Fruit fly (Drosophila melanogaster) whole organism, larva: ENCODE data around the gene mof.
A peak's percentile ranks its signal among the peaks of the same experiment; 100 is the strongest.

Experiments
- noc ChIP-seq: fragments of 200-800 bp; sonication (Bioruptor generic); optimal IDR thresholded peaks from 3 replicates; lab custom pipeline; 2019; ENCODE audit warnings: missing biosample characterization, mild to moderate bottlenecking, missing genetic modification characterization, moderate library complexity

mof gene

DNA sequence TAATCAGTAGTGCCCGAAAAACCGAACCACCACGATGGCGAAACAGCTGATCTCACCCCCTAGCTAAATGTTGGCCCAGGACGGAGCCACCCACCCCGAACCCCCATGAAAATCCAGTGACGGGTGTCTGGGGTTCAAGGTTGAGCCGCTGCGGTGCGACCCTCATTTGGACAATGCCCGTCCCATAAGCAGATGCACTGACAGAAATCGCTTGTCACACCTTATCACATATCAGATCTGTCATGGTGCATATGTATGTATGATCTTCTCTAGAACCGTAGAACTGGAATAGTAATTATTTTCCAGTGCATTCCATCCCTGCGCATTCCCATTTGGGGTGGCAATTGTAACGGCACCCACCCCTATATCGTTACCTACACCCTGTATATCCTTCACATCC is 12.3 kb upstream of the mof start:
- no peak for TF ChIP-seq noc (tag; lab: Kevin White, UChicago)

DNA sequence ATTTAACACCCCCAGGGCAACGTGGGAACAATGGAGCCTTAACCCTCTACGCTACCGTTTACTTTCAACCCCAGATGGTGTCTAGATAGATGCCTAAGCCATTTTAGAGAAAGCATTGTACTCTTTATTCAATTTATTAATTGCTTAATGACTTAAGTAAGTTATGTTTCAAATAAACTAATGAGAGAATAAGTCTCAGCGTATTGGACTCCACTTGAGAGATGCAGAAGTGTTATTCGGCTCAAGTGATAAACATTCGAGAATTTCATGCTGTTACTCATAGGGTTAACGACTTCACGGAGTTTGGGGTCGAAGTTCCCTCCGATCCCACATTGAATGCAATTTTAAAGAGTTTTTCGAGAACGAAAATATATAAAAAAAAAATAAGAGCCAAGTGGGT is 11.6 kb upstream of the mof start:
- TF ChIP-seq noc (tag; lab: Kevin White, UChicago) = no peak

- TF ChIP-seq noc (tag; lab: Kevin White, UChicago) = no peak
Observed at dm6 chrX:5886764-5887555, 10.3 kb upstream of the mof start.

DNA sequence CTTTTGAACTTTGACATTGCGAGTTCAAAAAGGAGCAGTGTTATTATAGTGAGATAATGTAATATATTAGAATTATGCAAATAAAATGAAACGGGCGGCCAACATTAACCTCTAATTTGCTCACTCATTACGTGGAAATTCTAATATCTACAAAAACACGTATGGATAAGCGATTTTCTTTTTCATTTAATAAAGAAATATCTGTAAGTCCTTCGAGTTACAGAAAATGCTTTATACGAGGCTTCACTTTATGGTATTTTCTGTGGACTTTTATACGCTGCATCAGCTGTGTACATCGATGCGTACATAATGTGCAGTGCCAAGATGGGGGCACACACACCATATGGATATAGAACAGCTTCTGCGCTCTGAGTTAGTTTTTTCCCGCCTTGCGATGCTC is 9.3 kb upstream of the mof start:
- TF ChIP-seq noc (tag; lab: Kevin White, UChicago) = no peak

DNA sequence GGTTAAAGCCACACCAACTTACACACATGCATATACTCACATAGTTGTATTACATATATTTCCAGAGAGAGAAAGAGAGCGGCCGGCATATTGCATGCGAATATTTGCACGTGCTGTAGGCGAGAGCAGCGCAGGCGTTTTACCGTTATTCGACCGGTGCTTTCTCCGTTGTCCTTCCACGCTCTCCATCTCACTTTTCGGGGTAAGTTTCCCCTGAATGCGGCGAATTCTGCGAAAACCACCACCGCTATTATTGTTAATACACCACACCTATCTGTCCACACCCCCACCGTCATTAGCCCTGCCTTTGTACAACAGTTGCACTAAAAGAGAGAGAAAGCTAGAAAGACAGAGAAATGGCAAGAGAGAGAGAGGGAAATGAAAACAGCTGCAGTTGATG is 8.9 kb upstream of the mof start:
- no peak for TF ChIP-seq noc (tag; lab: Kevin White, UChicago)

DNA sequence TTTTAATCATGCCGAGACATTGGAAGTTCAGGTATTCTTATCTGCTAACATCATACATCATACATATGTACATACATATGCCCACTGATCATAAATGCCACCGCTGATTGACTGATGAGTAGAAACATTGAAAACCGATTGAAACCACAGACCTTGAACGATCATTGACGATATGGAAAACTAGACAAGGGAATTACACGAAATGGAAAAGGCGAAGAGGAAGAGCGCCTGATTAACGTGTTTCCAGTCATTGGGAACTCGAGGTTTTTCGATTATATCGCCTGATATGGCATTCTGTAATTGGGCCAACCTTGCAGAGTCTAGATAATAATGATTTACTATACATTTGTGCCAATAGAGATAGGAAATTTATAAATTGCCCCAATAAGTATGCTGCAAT is 8.2 kb upstream of the mof start:
- TF ChIP-seq noc (tag; lab: Kevin White, UChicago) = no peak

- no peak for TF ChIP-seq noc (tag; lab: Kevin White, UChicago)
Observed at dm6 chrX:5884294-5884693, 7.6 kb upstream of the mof start.

- no peak for TF ChIP-seq noc (tag; lab: Kevin White, UChicago)
Observed at dm6 chrX:5883394-5883793, 6.7 kb upstream of the mof start.

DNA sequence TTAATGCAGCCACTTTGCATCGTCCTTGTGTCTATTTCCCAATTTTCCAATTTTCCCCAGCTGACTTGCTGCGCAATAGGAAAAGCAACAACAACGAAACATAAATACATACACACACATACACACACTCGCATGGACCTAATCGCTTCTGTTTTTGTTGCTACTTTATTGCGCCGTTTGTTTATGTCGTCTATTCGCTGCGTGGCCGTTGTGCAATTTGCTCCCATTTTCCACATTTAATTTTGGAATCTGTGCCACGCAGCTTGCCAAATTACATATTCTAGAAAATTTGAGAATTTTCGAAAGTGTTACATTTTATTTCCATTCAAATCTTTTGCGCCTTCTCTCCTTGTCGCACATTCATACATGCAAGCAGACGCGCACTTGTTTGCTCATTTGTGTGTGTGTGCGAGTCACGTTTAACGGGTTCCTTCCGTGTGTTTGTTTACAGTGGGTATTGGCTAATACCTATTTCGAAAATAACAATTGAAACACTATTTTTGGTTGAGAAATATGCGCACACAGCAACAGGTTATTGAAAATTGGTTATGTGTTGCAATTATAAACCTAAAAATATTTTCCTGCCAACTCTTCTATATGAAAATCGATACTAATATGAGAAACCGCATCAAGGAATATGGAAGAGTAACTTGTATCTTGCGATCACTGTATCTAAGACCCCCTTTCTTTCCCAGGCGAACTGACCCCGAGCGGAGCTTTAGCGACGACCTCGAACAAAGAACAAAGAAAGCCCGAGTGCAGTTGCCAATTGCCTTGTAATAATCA is 3.7 kb upstream of the mof start:
- TF ChIP-seq noc (tag; lab: Kevin White, UChicago) = peak; percentile 59

DNA sequence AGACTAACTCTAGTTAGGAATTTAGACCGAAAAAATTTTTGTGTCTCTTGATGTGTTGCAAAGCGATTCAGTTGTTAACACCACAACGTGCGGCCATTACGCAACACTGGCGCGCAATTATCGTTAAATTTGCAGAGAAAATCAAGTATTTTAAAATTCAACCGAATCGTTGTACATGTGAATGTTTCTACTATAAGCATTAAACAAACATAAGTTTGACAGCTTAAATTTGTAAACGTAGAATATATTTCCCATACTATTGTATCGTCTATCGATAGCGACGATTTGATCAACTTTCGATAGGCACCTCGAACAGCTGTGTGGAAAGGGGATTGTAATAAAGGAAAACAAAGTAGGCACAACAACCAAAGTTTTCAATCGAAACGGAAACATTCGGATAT is 2.9 kb upstream of the mof start, which contains the start of the genes Usp30 and CG16721:
TSS of gene Usp30 (minus strand) at position 245 of the 401 bp plus-strand sequence.
TSS of gene CG16721 (plus strand) at position 327 of the 401 bp plus-strand sequence.
- TF ChIP-seq noc (tag; lab: Kevin White, UChicago) = peak; percentile 65

DNA sequence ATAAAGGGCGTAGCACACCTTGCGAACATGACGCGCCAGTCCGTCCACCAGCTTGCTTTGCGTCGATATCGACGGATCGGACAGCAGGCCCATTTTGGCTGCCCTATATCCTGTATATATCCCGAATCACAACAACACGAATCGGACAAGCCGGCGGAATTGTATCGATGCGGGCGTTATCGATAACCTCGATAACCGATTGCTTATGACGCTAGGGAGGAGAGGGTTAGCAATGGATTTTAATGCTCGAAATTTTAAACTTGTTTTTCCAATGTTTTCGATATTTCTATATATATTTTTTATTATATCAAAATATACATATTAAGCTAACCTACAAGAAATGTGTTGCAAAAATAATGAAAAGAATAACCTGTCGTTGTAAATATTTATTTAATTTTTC is 3.5 kb downstream of the mof start, which contains the start of gene GAA1:
TSS of gene GAA1 (minus strand) at position 194 of the 400 bp plus-strand sequence.
- no peak for TF ChIP-seq noc (tag; lab: Kevin White, UChicago)

DNA sequence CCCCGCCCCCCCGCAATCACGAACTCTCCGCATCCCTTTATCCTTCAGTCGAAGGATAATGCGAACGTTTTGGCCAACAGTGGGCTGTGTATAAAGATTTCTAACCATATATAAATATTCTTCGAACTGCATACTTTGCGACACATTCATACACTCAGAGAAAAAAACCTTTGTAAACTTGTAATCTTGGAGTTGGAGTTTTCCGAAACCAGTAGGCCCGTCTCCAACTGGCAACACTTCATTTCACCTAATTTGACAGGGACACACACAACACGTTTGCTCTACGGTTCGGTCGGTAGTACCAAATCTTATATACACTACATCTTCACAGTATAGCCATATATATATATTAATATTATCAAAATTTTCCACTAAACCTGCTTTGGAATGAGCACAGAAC is 7.9 kb downstream of the mof start, which contains the start of gene CG15764:
TSS of gene CG15764 (plus strand) at position 301 of the 400 bp plus-strand sequence.
- TF ChIP-seq noc (tag; lab: Kevin White, UChicago) = no peak

dm6 chrX:5866095-5866494 is 10.6 kb downstream of the mof start:
- no peak for TF ChIP-seq noc (tag; lab: Kevin White, UChicago)

DNA sequence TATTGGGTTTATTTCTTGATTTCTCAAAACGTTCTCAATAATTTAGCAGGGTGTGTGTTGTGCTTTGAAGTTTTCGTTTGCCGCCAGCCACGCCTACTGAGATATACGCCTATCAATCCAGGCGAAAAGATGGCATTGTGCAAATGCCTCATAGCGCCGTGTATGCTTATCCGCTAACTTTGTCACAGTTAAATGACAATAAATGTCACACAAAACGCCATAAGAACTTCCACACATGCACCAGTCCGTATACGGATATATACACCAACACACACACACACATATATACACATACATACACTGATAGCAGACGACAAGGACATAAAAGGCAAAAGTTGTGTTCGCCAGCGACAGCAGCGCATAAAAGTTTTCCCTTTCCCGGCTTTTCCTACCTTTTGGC is 11.6 kb downstream of the mof start, which contains the start of gene CG43137:
TSS of gene CG43137 (minus strand) at position 101 of the 400 bp plus-strand sequence.
- no peak for TF ChIP-seq noc (tag; lab: Kevin White, UChicago)

DNA sequence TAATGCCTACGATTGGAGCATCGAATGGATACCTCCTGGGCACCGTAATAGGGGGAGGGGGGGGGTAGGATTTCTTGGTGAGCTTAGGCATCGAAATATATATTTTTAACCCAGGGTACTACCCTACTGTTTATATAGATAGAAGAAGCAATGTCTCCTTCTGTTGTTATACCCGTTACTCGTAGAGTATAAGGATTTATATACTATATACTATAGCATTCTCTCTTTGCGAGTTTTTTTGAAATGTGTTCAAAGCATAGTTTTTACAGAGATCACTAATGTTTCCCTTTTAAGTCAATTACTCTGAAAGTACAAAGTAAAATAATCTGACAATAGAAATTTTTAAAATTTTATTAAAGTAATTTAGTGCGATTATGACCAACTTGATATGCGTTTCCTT is 23.2 kb downstream of the mof start, which contains the start of gene CG43136:
TSS of gene CG43136 (plus strand) at position 301 of the 400 bp plus-strand sequence.
- TF ChIP-seq noc (tag; lab: Kevin White, UChicago) = no peak

DNA sequence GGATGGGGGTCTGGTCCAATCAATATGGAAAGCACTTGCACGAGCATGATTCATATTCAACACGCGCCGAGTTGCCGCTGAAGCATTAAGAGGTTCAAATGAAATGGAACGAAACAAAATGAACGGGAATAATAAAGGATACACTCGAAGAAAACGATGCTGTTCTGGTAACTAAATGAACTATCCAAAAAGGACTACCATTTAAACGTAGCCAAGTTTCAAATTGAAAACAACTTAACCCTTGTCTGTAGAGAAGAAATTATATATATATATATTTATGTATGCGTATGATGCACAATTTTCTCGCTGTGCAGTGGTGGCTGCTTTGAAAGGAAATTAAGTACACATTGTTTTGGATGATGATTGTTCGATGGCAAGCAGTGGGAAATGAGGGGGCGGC is 24.0 kb downstream of the mof start:
- no peak for TF ChIP-seq noc (tag; lab: Kevin White, UChicago)
